Worm (Caenorhabditis elegans) whole organism, early embryonic: ENCODE measurements around the gene mks-2.

ENCODE experiments used
- F13C5.2 ChIP-seq: sonication (generic microtip); optimal IDR thresholded peaks from 2 replicates; lab custom pipeline; 2017; ENCODE audit warnings: mild to moderate bottlenecking, missing genetic modification characterization, inconsistent platforms, missing compliant biosample characterization
- ama-1 ChIP-seq: fragments of 150-350 bp; optimal IDR thresholded peaks from 2 replicates; lab custom pipeline; 2014
- ets-7 ChIP-seq: sonication (generic microtip); optimal IDR thresholded peaks from 2 replicates; lab custom pipeline; 2016; ENCODE audit warnings: missing genotype, missing genetic modification characterization, missing compliant biosample characterization
- flt-1 ChIP-seq: fragments of 200-800 bp; sonication (Bioruptor generic); IDR thresholded peaks from 2 replicates; pipeline ENCODE4 v1.3.6; 2022; ENCODE audit warnings: missing genetic modification characterization, missing compliant biosample characterization
- hnd-1 ChIP-seq: sonication (generic microtip); optimal IDR thresholded peaks from 2 replicates; lab custom pipeline; 2016; ENCODE audit warnings: missing genetic modification characterization, missing compliant biosample characterization
- pes-1 ChIP-seq: fragments of 200-800 bp; sonication (Bioruptor generic); IDR thresholded peaks from 2 replicates; pipeline ENCODE4 v1.3.6; 2022; ENCODE audit warnings: missing genetic modification reagents, missing genetic modification characterization, missing compliant biosample characterization
- scrt-1 ChIP-seq: fragments of 200-800 bp; sonication (Bioruptor generic); IDR thresholded peaks from 2 replicates; pipeline ENCODE4 v1.3.6; 2022; ENCODE audit warnings: missing genetic modification characterization, missing compliant biosample characterization
- sea-1 ChIP-seq: fragments of 200-800 bp; sonication (Bioruptor generic); conservative IDR thresholded peaks from 2 replicates; pipeline ENCODE4 v1.3.6; 2022; ENCODE audit warnings: missing genetic modification characterization, missing compliant biosample characterization
- tbx-11 ChIP-seq: fragments of 200-800 bp; sonication (Bioruptor generic); IDR thresholded peaks from 2 replicates; pipeline ENCODE4 v1.3.6; 2022; ENCODE audit warnings: missing genetic modification characterization, missing compliant biosample characterization
- tbx-37 ChIP-seq: fragments of 200-800 bp; sonication (Bioruptor generic); conservative IDR thresholded peaks from 2 replicates; pipeline ENCODE4 v1.3.6; 2022; ENCODE audit warnings: missing genetic modification reagents, missing genetic modification characterization, missing compliant biosample characterization
- tra-4 ChIP-seq: sonication (generic microtip); optimal IDR thresholded peaks from 2 replicates; lab custom pipeline; 2017; ENCODE audit warnings: missing genetic modification characterization, missing compliant biosample characterization

ce11 chrII:6247011-6247410 lies 27.8 kb upstream of the mks-2 start, which contains the start of gene T24H7.2:
- no peak for TF ChIP-seq ets-7
- no peak for TF ChIP-seq pes-1
- no peak for TF ChIP-seq F13C5.2 (tag; lab: Kevin White, UChicago)
- no peak for TF ChIP-seq ama-1 (lab: Kevin White, UChicago)
- TF ChIP-seq tra-4 (tag; lab: Kevin White, UChicago), result no peak
- no peak for TF ChIP-seq tbx-37 (GFP tag; lab: Robert Waterston, UW)
- no peak for TF ChIP-seq tbx-11 (GFP tag; lab: Robert Waterston, UW)
- TF ChIP-seq sea-1 (GFP tag; lab: Robert Waterston, UW), result no peak
- TF ChIP-seq flt-1 (GFP tag; lab: Robert Waterston, UW), result no peak
- no peak for TF ChIP-seq scrt-1 (GFP tag; lab: Robert Waterston, UW)
- no peak for TF ChIP-seq hnd-1 (tag; lab: Kevin White, UChicago)
